Worm (Caenorhabditis elegans): ENCODE measurements around the gene clec-247.

ce11 chrV:18268744-18269143 is 14.0 kb upstream of the clec-247 start, which contains the start of gene fbxa-213:
- TF ChIP-seq klf-2 (GFP tag; conservative IDR thresholded peaks at IDR 0.05) (no peak), flt-1 (GFP tag; IDR thresholded peaks at IDR 0.05) (no peak), ref-1 (GFP tag; conservative IDR thresholded peaks at IDR 0.05) (no peak)

All from whole organism, midembryonic.